Fruit fly (Drosophila melanogaster) whole organism, embryonic: ENCODE data around the gene Ugt316A1.

Experiments used
- Aef1 ChIP-seq: fragments of 200-800 bp; sonication (Bioruptor generic); IDR thresholded peaks from 3 replicates; pipeline ENCODE4 v1.3.6; 2022; ENCODE audit warnings: missing biosample characterization, missing genetic modification characterization
- Atf3 ChIP-seq: fragments of 200-800 bp; sonication (Bioruptor generic); optimal IDR thresholded peaks from 3 replicates; lab custom pipeline; 2016; ENCODE audit warnings: missing biosample characterization, missing genetic modification characterization
- Atf6 ChIP-seq: fragments of 200-800 bp; sonication (Bioruptor generic); IDR thresholded peaks from 2 replicates; pipeline ENCODE4 v1.3.6; 2022; ENCODE audit warnings: missing biosample characterization, missing genetic modification characterization
- CG10462 ChIP-seq: fragments of 200-800 bp; sonication (Bioruptor generic); optimal IDR thresholded peaks from 2 replicates; lab custom pipeline; 2016; ENCODE audit warnings: missing biosample characterization, missing genetic modification characterization
- CG11085 ChIP-seq: fragments of 200-800 bp; sonication (Bioruptor generic); IDR thresholded peaks from 2 replicates; pipeline ENCODE4 v1.3.6; 2022; ENCODE audit warnings: missing biosample characterization, missing genetic modification characterization
- CG11504 ChIP-seq: fragments of 200-800 bp; sonication (Bioruptor generic); optimal IDR thresholded peaks from 3 replicates; lab custom pipeline; 2019; ENCODE audit warnings: missing biosample characterization, mild to moderate bottlenecking, missing genetic modification characterization, moderate library complexity
- CG1233 ChIP-seq: fragments of 200-800 bp; sonication (Bioruptor generic); optimal IDR thresholded peaks from 4 replicates; lab custom pipeline; 2018; ENCODE audit warnings: missing biosample characterization, mild to moderate bottlenecking, missing genetic modification characterization
- CG15514 ChIP-seq: fragments of 200-800 bp; sonication (Bioruptor generic); optimal IDR thresholded peaks from 3 replicates; lab custom pipeline; 2017; ENCODE audit warnings: missing biosample characterization, missing genetic modification characterization, mild to moderate bottlenecking, moderate library complexity, missing genetic modification reagents
- CG1602 ChIP-seq: fragments of 200-800 bp; sonication (Bioruptor generic); optimal IDR thresholded peaks from 3 replicates; lab custom pipeline; 2016; ENCODE audit warnings: missing biosample characterization, missing genetic modification characterization
- CG1603 ChIP-seq: fragments of 200-800 bp; sonication (Bioruptor generic); optimal IDR thresholded peaks from 2 replicates; lab custom pipeline; 2019; ENCODE audit warnings: missing biosample characterization, mild to moderate bottlenecking, missing genetic modification characterization, moderate library complexity
- CG18599 ChIP-seq: fragments of 200-800 bp; sonication (Bioruptor generic); optimal IDR thresholded peaks from 3 replicates; lab custom pipeline; 2017; ENCODE audit warnings: missing biosample characterization, missing genetic modification characterization, mild to moderate bottlenecking, moderate library complexity, missing genetic modification reagents
- CG2199 ChIP-seq: fragments of 200-800 bp; sonication (Bioruptor generic); IDR thresholded peaks from 3 replicates; pipeline ENCODE4 v1.3.6; 2022; ENCODE audit warnings: missing biosample characterization, missing genetic modification characterization
- CG2875 ChIP-seq: fragments of 200-800 bp; sonication (Bioruptor generic); optimal IDR thresholded peaks from 2 replicates; lab custom pipeline; 2017; ENCODE audit warnings: missing biosample characterization, mild to moderate bottlenecking, missing genetic modification characterization, missing genetic modification reagents
- CG34224 ChIP-seq: fragments of 200-800 bp; sonication (Bioruptor generic); IDR thresholded peaks from 3 replicates; pipeline ENCODE4 v1.3.6; 2022; ENCODE audit warnings: missing biosample characterization, missing genetic modification characterization; ENCODE audit not compliant: partially characterized antibody
- CG5245 ChIP-seq: fragments of 200-800 bp; sonication (Bioruptor generic); optimal IDR thresholded peaks from 3 replicates; lab custom pipeline; 2016; ENCODE audit warnings: missing biosample characterization, missing genetic modification characterization
- CG6654 ChIP-seq: fragments of 200-800 bp; sonication (Bioruptor generic); optimal IDR thresholded peaks from 2 replicates; lab custom pipeline; 2017; ENCODE audit warnings: missing biosample characterization, mild to moderate bottlenecking, missing genetic modification characterization
- CG6683 ChIP-seq: fragments of 200-800 bp; sonication (Bioruptor generic); optimal IDR thresholded peaks from 2 replicates; lab custom pipeline; 2017; ENCODE audit warnings: missing biosample characterization, mild to moderate bottlenecking, missing genetic modification characterization, missing genetic modification reagents
- CG6791 ChIP-seq: fragments of 200-800 bp; sonication (Bioruptor generic); IDR thresholded peaks from 3 replicates; pipeline ENCODE4 v1.3.6; 2022; ENCODE audit warnings: missing biosample characterization, missing genetic modification characterization; ENCODE audit not compliant: partially characterized antibody
- CG7839 ChIP-seq: fragments of 200-800 bp; sonication (Bioruptor generic); optimal IDR thresholded peaks from 3 replicates; lab custom pipeline; 2018; ENCODE audit warnings: missing biosample characterization, mild to moderate bottlenecking, missing genetic modification characterization, moderate library complexity
- CG8388 ChIP-seq: fragments of 200-800 bp; sonication (Bioruptor generic); optimal IDR thresholded peaks from 2 replicates; lab custom pipeline; 2019; ENCODE audit warnings: missing biosample characterization, mild to moderate bottlenecking, missing genetic modification characterization, moderate library complexity
- CG8944 ChIP-seq: fragments of 200-800 bp; sonication (Bioruptor generic); optimal IDR thresholded peaks from 3 replicates; lab custom pipeline; 2016; ENCODE audit warnings: missing biosample characterization, missing genetic modification characterization
- Dip3 ChIP-seq: fragments of 200-800 bp; sonication (Bioruptor generic); optimal IDR thresholded peaks from 3 replicates; lab custom pipeline; 2016; ENCODE audit warnings: missing biosample characterization, missing genetic modification characterization
- Ets97D ChIP-seq: fragments of 200-800 bp; sonication (Bioruptor generic); optimal IDR thresholded peaks from 3 replicates; lab custom pipeline; 2016; ENCODE audit warnings: missing biosample characterization, missing genetic modification characterization
- HLH54F ChIP-seq: fragments of 200-800 bp; sonication (Bioruptor generic); optimal IDR thresholded peaks from 3 replicates; lab custom pipeline; 2016; ENCODE audit warnings: missing biosample characterization, missing genetic modification characterization
- Hr78 ChIP-seq, 2 experiments: fragments of 200-800 bp in 1 of 2; fragments of >200 bp in 1 of 2; sonication (Bioruptor generic) in 1 of 2; optimal IDR thresholded peaks; 2 replicates each; lab custom pipeline; 2017 to 2019; ENCODE audit warnings: missing biosample characterization in 2 of 2, missing genetic modification characterization in 2 of 2, mild to moderate bottlenecking in 1 of 2, moderate library complexity in 1 of 2
- Hsf ChIP-seq: fragments of 200-800 bp; sonication (Bioruptor generic); optimal IDR thresholded peaks from 3 replicates; lab custom pipeline; 2016; ENCODE audit warnings: missing biosample characterization, missing genetic modification characterization
- Kr ChIP-seq: fragments of 200-800 bp; sonication (Bioruptor generic); optimal IDR thresholded peaks from 2 replicates; lab custom pipeline; 2017; ENCODE audit warnings: missing biosample characterization, mild to moderate bottlenecking, missing genetic modification characterization
- Mad ChIP-seq: fragments of 200-800 bp; sonication (Bioruptor generic); optimal IDR thresholded peaks from 2 replicates; lab custom pipeline; 2016; ENCODE audit warnings: missing biosample characterization, missing genetic modification characterization
- bab2 ChIP-seq: fragments of 200-800 bp; sonication (Bioruptor generic); optimal IDR thresholded peaks from 2 replicates; lab custom pipeline; 2016; ENCODE audit warnings: missing biosample characterization, missing genetic modification characterization
- chif ChIP-seq, 2 experiments: fragments of 200-800 bp; sonication (Bioruptor generic); optimal IDR thresholded peaks; 3 replicates each; lab custom pipeline; 2016; ENCODE audit warnings: missing biosample characterization in 2 of 2, missing genetic modification characterization in 2 of 2
- chinmo ChIP-seq: fragments of 200-800 bp; sonication (Bioruptor generic); IDR thresholded peaks from 4 replicates; pipeline ENCODE4 v1.3.6; 2022; ENCODE audit warnings: missing biosample characterization, missing genetic modification characterization; ENCODE audit not compliant: partially characterized antibody
- dan ChIP-seq: fragments of 200-800 bp; sonication (Bioruptor generic); IDR thresholded peaks from 2 replicates; pipeline ENCODE4 v1.3.6; 2022; ENCODE audit warnings: missing biosample characterization, missing genetic modification characterization
- esg ChIP-seq: fragments of 200-800 bp; sonication (Bioruptor generic); conservative IDR thresholded peaks from 2 replicates; pipeline ENCODE4 v1.3.6; 2022; ENCODE audit warnings: missing biosample characterization, missing genetic modification characterization
- exex ChIP-seq: fragments of 200-800 bp; sonication (Bioruptor generic); optimal IDR thresholded peaks from 4 replicates; lab custom pipeline; 2018; ENCODE audit warnings: missing biosample characterization, mild to moderate bottlenecking, missing genetic modification characterization, moderate library complexity
- luna ChIP-seq: fragments of 200-800 bp; sonication (Bioruptor generic); optimal IDR thresholded peaks from 2 replicates; lab custom pipeline; 2016; ENCODE audit warnings: missing biosample characterization, missing genetic modification characterization
- mld ChIP-seq: fragments of 200-800 bp; sonication (Bioruptor generic); IDR thresholded peaks from 3 replicates; pipeline ENCODE4 v1.3.6; 2022; ENCODE audit warnings: missing biosample characterization, missing genetic modification characterization; ENCODE audit not compliant: partially characterized antibody
- nerfin-1 ChIP-seq: fragments of 200-800 bp; sonication (Bioruptor generic); optimal IDR thresholded peaks from 3 replicates; lab custom pipeline; 2019; ENCODE audit warnings: missing biosample characterization, mild to moderate bottlenecking, missing genetic modification characterization, moderate library complexity
- nerfin-2 ChIP-seq: fragments of 200-800 bp; sonication (Bioruptor generic); IDR thresholded peaks from 2 replicates; pipeline ENCODE4 v1.3.6; 2022; ENCODE audit warnings: missing biosample characterization, missing genetic modification characterization; ENCODE audit not compliant: partially characterized antibody
- nmo ChIP-seq: fragments of 200-800 bp; sonication (Bioruptor generic); optimal IDR thresholded peaks from 2 replicates; lab custom pipeline; 2018; ENCODE audit warnings: missing biosample characterization, mild to moderate bottlenecking, missing genetic modification characterization, moderate library complexity
- oc ChIP-seq: fragments of 200-800 bp; sonication (Bioruptor generic); optimal IDR thresholded peaks from 2 replicates; lab custom pipeline; 2018; ENCODE audit warnings: missing biosample characterization, mild to moderate bottlenecking, missing genetic modification characterization, moderate library complexity
- row ChIP-seq: fragments of 200-800 bp; sonication (Bioruptor generic); IDR thresholded peaks from 3 replicates; pipeline ENCODE4 v1.3.6; 2022; ENCODE audit warnings: missing biosample characterization, missing genetic modification characterization
- slou ChIP-seq: fragments of 200-800 bp; sonication (Bioruptor generic); optimal IDR thresholded peaks from 3 replicates; lab custom pipeline; 2016; ENCODE audit warnings: missing biosample characterization, missing genetic modification characterization
- stc ChIP-seq: fragments of 200-800 bp; sonication (Bioruptor generic); IDR thresholded peaks from 2 replicates; pipeline ENCODE4 v1.3.6; 2022; ENCODE audit warnings: missing biosample characterization, missing genetic modification characterization
- sug ChIP-seq: fragments of 200-800 bp; optimal IDR thresholded peaks from 2 replicates; lab custom pipeline; 2019; ENCODE audit warnings: missing biosample characterization, mild to moderate bottlenecking, missing genetic modification characterization, moderate library complexity
- vvl ChIP-seq: fragments of 200-800 bp; sonication (Bioruptor generic); IDR thresholded peaks from 2 replicates; pipeline ENCODE4 v1.3.6; 2022; ENCODE audit warnings: missing biosample characterization, missing genetic modification characterization
- z ChIP-seq: fragments of 200-800 bp; sonication (Bioruptor generic); IDR thresholded peaks from 3 replicates; pipeline ENCODE4 v1.3.6; 2022; ENCODE audit warnings: missing biosample characterization, missing genetic modification characterization

The Ugt316A1 gene

dm6 chr3L:19080926-19081700 lies 18.5 kb upstream of the Ugt316A1 start (continued):
- TF ChIP-seq Atf3 (GFP tag; lab: Kevin White, UChicago) (no peak), CG8944 (no peak), CG1603 (tag; lab: Kevin White, UChicago) (no peak), nerfin-1 (tag; lab: Kevin White, UChicago) (no peak), Hsf (GFP tag; lab: Kevin White, UChicago) (no peak), slou (GFP tag; lab: Kevin White, UChicago) (no peak), Atf6 (GFP tag; lab: Robert Waterston, UW) (no peak), Hr78 (GFP tag; optimal IDR thresholded peaks at IDR 0.05; lab: Kevin White, UChicago) (no peak), CG5245 (GFP tag; lab: Kevin White, UChicago) (no peak), stc (GFP tag; lab: Robert Waterston, UW) (no peak), CG7839 (tag; lab: Kevin White, UChicago) (no peak), CG1233 (GFP tag; lab: Kevin White, UChicago) (no peak), CG15514 (GFP tag; lab: Kevin White, UChicago) (no peak), esg (no peak), Mad (GFP tag; lab: Kevin White, UChicago) (no peak), oc (tag; lab: Kevin White, UChicago) (no peak), CG6683 (no peak), CG34224 (GFP tag; lab: Robert Waterston, UW) (no peak), CG10462 (GFP tag; lab: Kevin White, UChicago) (no peak), bab2 (GFP tag; lab: Kevin White, UChicago) (no peak), nerfin-2 (GFP tag; lab: Robert Waterston, UW) (no peak), CG11085 (no peak), dan (no peak), chinmo (GFP tag; lab: Robert Waterston, UW) (0 out of 4 replicates have a peak, but pooled peaks have one; percentile 18), sug (tag; lab: Kevin White, UChicago) (no peak), CG1602 (GFP tag; lab: Kevin White, UChicago) (no peak), luna (GFP tag; lab: Kevin White, UChicago) (no peak), Dip3 (GFP tag; lab: Kevin White, UChicago) (no peak), z (GFP tag; lab: Robert Waterston, UW) (no peak), Kr (peak; percentile 10), mld (GFP tag; lab: Robert Waterston, UW) (no peak), CG8388 (GFP tag; lab: Kevin White, UChicago) (no peak), exex (tag; lab: Kevin White, UChicago) (no peak), Ets97D (GFP tag; lab: Kevin White, UChicago) (no peak)

dm6 chr3L:19079798-19080691 lies 17.4 kb upstream of the Ugt316A1 start:
- TF ChIP-seq esg (0 out of 2 replicates have a peak, but pooled peaks have one; percentile 9), CG2875 (GFP tag; lab: Kevin White, UChicago) (no peak), row (GFP tag; lab: Robert Waterston, UW) (peak; percentile 45; the same call in 2 of the 3 replicates), CG18599 (GFP tag; lab: Kevin White, UChicago) (peak; percentile 37), CG2199 (GFP tag; lab: Robert Waterston, UW) (peak; percentile 24; the same call in 1 of the 3 replicates), HLH54F (GFP tag; lab: Kevin White, UChicago) (peak; percentile 14), chif (GFP tag; optimal IDR thresholded peaks at IDR 0.05; lab: Kevin White, UChicago) (peak; percentile 6 to 42), CG11504 (tag; lab: Kevin White, UChicago) (peak; percentile 68), Atf6 (GFP tag; lab: Robert Waterston, UW) (no peak), CG6654 (GFP tag; lab: Kevin White, UChicago) (no peak), CG6791 (no peak), Aef1 (GFP tag; lab: Robert Waterston, UW) (no peak), nmo (GFP tag; lab: Kevin White, UChicago) (peak; percentile 44), bab2 (GFP tag; lab: Kevin White, UChicago) (no peak), vvl (GFP tag; lab: Robert Waterston, UW) (0 out of 2 replicates have a peak, but pooled peaks have one; percentile 11)
